Worm (Caenorhabditis elegans) whole organism, L1 larva: ENCODE data around the gene T25B9.6.

Source experiments
- ama-1 ChIP-seq: fragments of 150-350 bp; optimal IDR thresholded peaks from 2 replicates; lab custom pipeline; 2014
- elt-2 ChIP-seq: sonication (generic microtip); optimal IDR thresholded peaks from 2 replicates; lab custom pipeline; 2016; ENCODE audit warnings: missing genetic modification characterization, mild to moderate bottlenecking, inconsistent platforms, missing compliant biosample characterization, missing genetic modification reagents
- hlh-4 ChIP-seq: sonication (generic microtip); optimal IDR thresholded peaks from 2 replicates; lab custom pipeline; 2016; ENCODE audit warnings: mild to moderate bottlenecking, missing genetic modification characterization, missing compliant biosample characterization
- lir-3 ChIP-seq: sonication (generic microtip); optimal IDR thresholded peaks from 2 replicates; lab custom pipeline; 2016; ENCODE audit warnings: mild to moderate bottlenecking, missing genetic modification characterization, moderate library complexity, missing compliant biosample characterization; ENCODE audit not compliant: poor library complexity
- nhr-11 ChIP-seq: fragments of 150-350 bp; optimal IDR thresholded peaks from 2 replicates; lab custom pipeline; 2014; ENCODE audit warnings: missing biosample characterization, missing genetic modification characterization
- sup-37 ChIP-seq: fragments of 200-800 bp; sonication (Bioruptor generic); optimal IDR thresholded peaks from 2 replicates; lab custom pipeline; 2018; ENCODE audit warnings: mild to moderate bottlenecking, missing genetic modification characterization, missing compliant biosample characterization
- ztf-11 ChIP-seq, 2 experiments: sonication (generic microtip); optimal IDR thresholded peaks; 2 replicates each; lab custom pipeline; 2016 to 2017; ENCODE audit warnings: missing genetic modification characterization in 2 of 2, missing biosample characterization in 1 of 2, missing compliant biosample characterization in 1 of 2

DNA sequence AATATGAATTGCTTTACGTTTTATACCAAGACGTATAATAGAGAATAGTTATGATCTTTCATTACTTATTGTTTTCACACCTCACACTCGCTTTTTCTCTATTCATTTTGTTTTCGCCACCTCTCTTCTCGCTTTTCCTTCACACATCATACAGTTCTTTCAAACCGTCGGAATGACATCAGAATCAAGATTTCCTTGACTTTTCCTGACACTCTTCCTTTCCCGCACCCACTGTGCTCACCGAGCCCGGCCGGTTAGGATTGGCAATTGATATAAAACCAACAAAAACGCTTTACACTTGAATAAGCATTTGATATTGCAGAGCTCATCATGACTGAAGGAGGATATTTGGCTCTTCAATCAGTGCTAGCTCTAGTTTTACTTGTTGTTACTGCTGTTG, 41.4 kb downstream of the T25B9.6 start, which contains the start of gene zipt-2.1:
- TF ChIP-seq nhr-11 (tag; lab: Kevin White, UChicago) (no peak), hlh-4 (tag; lab: Kevin White, UChicago) (no peak), ama-1 (no peak), elt-2 (tag; lab: Kevin White, UChicago) (no peak), ztf-11 (tag; optimal IDR thresholded peaks at IDR 0.05; lab: Kevin White, UChicago) (no peak), lir-3 (no peak), sup-37 (GFP tag; lab: Kevin White, UChicago) (no peak)
